Worm (Caenorhabditis elegans): ENCODE data around the gene Y46G5A.29.

- TF ChIP-seq flt-1 (GFP tag; IDR thresholded peaks at IDR 0.05) (no peak), med-1 (GFP tag; optimal IDR thresholded peaks at IDR 0.05; ENCODE audit: insufficient read depth) (no peak), cog-1 (tag; optimal IDR thresholded peaks at IDR 0.05) (no peak), ztf-29 (GFP tag; IDR thresholded peaks at IDR 0.05) (no peak), ztf-23 (GFP tag; IDR thresholded peaks at IDR 0.05) (no peak), ref-1 (GFP tag; conservative IDR thresholded peaks at IDR 0.05) (no peak), T22C8.4 (GFP tag; IDR thresholded peaks at IDR 0.05) (no peak), klf-2 (GFP tag; conservative IDR thresholded peaks at IDR 0.05) (no peak)
Measured at ce11 chrII:12878071-12878668, 22.2 kb downstream of the Y46G5A.29 start, which contains the start of gene gsy-1.

Measured in whole organism, midembryonic.